Worm (Caenorhabditis elegans) whole organism, early embryonic: Measurements from ENCODE around the gene B0284.3.

Experiments
- B0310.2 ChIP-seq: sonication (generic microtip); optimal IDR thresholded peaks from 2 replicates; lab custom pipeline; 2016; ENCODE audit warnings: mild to moderate bottlenecking, missing genetic modification characterization, missing compliant biosample characterization
- ama-1 ChIP-seq: fragments of 150-350 bp; optimal IDR thresholded peaks from 2 replicates; lab custom pipeline; 2014
- hnd-1 ChIP-seq: sonication (generic microtip); optimal IDR thresholded peaks from 2 replicates; lab custom pipeline; 2016; ENCODE audit warnings: missing genetic modification characterization, missing compliant biosample characterization
- tbx-11 ChIP-seq: fragments of 200-800 bp; sonication (Bioruptor generic); IDR thresholded peaks from 2 replicates; pipeline ENCODE4 v1.3.6; 2022; ENCODE audit warnings: missing genetic modification characterization, missing compliant biosample characterization
- tbx-37 ChIP-seq: fragments of 200-800 bp; sonication (Bioruptor generic); conservative IDR thresholded peaks from 2 replicates; pipeline ENCODE4 v1.3.6; 2022; ENCODE audit warnings: missing genetic modification reagents, missing genetic modification characterization, missing compliant biosample characterization
- tra-4 ChIP-seq: sonication (generic microtip); optimal IDR thresholded peaks from 2 replicates; lab custom pipeline; 2017; ENCODE audit warnings: missing genetic modification characterization, missing compliant biosample characterization

- TF ChIP-seq tbx-37 (no peak), ama-1 (lab: Kevin White, UChicago) (no peak), tbx-11 (GFP tag; lab: Robert Waterston, UW) (no peak), B0310.2 (tag; lab: Kevin White, UChicago) (no peak), hnd-1 (tag; lab: Kevin White, UChicago) (no peak), tra-4 (tag; lab: Kevin White, UChicago) (no peak)
Observed at ce11 chrIII:4401142-4401541, 21.5 kb upstream of the B0284.3 start, which contains the start of gene R07E5.15.
